Worm (Caenorhabditis elegans): ENCODE measurements around the gene F23B12.7.

F23B12.7 gene

DNA sequence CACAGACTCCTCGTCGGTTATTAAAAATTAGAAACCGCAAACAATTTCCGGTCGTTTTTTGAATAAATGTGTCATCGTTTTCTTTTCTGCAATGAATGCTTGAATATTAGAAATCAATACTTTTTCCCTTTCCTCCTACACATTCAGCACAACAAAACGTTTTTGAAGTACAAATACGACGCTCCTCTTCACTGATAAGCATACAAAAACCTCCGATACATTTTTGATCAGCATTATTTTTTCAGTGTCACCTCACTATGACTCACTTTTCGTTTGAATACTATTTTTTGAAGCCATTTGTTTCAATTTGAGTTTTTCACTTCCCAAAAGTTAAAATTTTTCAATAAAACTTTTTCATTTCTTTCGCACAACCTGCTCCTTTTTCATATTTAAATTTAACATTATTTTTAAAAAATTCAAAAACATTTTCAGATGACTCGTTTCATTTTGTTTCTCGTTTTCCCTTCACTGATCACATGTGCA lies 33.3 kb downstream of the F23B12.7 start, which contains the start of gene R02D5.3:
Gene R02D5.3, plus strand, starts transcription at position 433 of the 483 bp plus-strand sequence.
- no peak for TF ChIP-seq nhr-77 (tag; optimal IDR thresholded peaks at IDR 0.05)
- no peak for TF ChIP-seq daf-16 (GFP tag; optimal IDR thresholded peaks at IDR 0.05)
- peak; percentile 32 for TF ChIP-seq daf-16 (tag; optimal IDR thresholded peaks at IDR 0.05)
- TF ChIP-seq nhr-10 (tag; optimal IDR thresholded peaks at IDR 0.05), result no peak
- TF ChIP-seq dmd-6 (GFP tag; IDR thresholded peaks at IDR 0.05), result peak; percentile 32; the same call in 1 of the 2 replicates
- TF ChIP-seq pqm-1 (tag; optimal IDR thresholded peaks at IDR 0.05), result peak; percentile 38
- TF ChIP-seq nhr-48 (tag; optimal IDR thresholded peaks at IDR 0.05), result no peak
- TF ChIP-seq tra-1 (GFP tag; IDR thresholded peaks at IDR 0.05), result no peak
- TF ChIP-seq dve-1 (tag; optimal IDR thresholded peaks at IDR 0.05; ENCODE audit: insufficient read depth), result peak; percentile 52
- TF ChIP-seq skn-1 (tag; optimal IDR thresholded peaks at IDR 0.05), result no peak
- peak; percentile 90 for TF ChIP-seq nhr-28 (tag; optimal IDR thresholded peaks at IDR 0.05)

DNA sequence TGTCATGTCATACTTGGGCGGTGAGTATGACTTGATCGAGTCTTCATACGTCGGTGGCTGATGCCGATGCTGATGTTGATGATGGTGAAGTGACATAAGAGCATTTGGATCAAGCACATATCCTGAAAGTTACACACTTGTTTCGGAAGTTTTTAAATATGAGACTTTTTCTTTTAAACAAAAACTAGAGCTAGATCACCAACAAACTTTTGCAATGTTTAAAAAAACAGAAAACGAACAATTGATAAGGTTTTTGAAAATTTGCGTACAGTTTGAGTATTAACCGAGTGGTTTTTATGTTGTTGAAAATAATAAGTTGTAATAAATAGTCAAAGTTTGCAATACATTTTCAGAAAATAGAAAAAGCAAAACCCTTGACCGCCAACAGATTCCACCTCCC lies 35.1 kb downstream of the F23B12.7 start, which contains the start of gene R02D5.4:
Gene R02D5.4, minus strand, starts transcription at position 101 of the 400 bp plus-strand sequence.
- no peak for TF ChIP-seq ztf-7 (tag; optimal IDR thresholded peaks at IDR 0.05)
- TF ChIP-seq ama-1 (optimal IDR thresholded peaks at IDR 0.05), result no peak

DNA sequence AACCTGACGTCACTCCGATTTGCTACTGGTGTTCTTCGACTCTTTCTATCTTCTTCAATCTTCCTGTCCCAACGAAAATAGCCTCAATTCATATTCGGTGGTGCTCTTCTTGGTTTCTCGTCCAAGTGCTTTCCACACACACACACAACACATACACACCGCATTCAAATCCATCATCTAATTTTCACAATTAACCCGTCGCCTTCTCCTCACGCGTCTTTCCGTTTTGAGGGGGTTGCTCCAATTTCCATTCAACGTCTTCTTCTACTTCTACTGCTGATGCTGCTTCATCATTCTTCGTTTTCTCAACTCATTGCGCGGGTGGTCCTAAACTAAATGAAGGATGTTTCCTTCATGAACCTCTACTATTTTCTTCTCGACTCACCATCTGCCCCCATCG lies 41.6 kb downstream of the F23B12.7 start:
- no peak for TF ChIP-seq nhr-111 (GFP tag; optimal IDR thresholded peaks at IDR 0.05)
- no peak for TF ChIP-seq unc-62 (GFP tag; optimal IDR thresholded peaks at IDR 0.05 in 1 of 2)
- no peak for TF ChIP-seq unc-62 (tag; optimal IDR thresholded peaks at IDR 0.05)
- TF ChIP-seq ztf-7 (tag; optimal IDR thresholded peaks at IDR 0.05), result no peak
- no peak for TF ChIP-seq R02D3.7 (tag; optimal IDR thresholded peaks at IDR 0.05)
- no peak for TF ChIP-seq F10B5.3 (tag; optimal IDR thresholded peaks at IDR 0.05)
- TF ChIP-seq aha-1 (tag), result no peak
- no peak for TF ChIP-seq F26F4.8 (GFP tag; conservative IDR thresholded peaks at IDR 0.05)
- TF ChIP-seq ZK337.2 (GFP tag; IDR thresholded peaks at IDR 0.05), result no peak

DNA sequence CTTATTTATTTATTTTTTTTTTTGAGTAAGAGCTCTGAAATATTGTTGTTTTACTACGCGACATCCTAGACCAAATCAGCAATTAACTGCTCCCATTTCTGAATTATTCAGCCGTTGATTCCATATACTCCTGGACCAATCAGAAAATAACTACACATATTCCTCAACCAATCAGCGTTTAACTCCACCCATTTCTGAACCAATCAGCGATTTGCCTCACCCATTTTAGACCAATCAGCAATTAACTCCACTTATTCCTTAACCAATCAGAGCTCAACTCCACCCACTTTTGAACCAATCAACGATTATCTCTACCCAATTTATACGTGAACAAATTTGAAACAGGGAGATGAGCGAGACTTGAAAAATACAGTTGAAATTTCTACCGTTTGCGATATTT lies 44.2 kb downstream of the F23B12.7 start:
- TF ChIP-seq nhr-237 (tag; optimal IDR thresholded peaks at IDR 0.05) (no peak), unc-62 (GFP tag; optimal IDR thresholded peaks at IDR 0.05 in 1 of 2) (peak in 1 of 2 experiments; percentile 40), unc-62 (tag; optimal IDR thresholded peaks at IDR 0.05) (no peak), aha-1 (tag) (peak; percentile 11)

DNA sequence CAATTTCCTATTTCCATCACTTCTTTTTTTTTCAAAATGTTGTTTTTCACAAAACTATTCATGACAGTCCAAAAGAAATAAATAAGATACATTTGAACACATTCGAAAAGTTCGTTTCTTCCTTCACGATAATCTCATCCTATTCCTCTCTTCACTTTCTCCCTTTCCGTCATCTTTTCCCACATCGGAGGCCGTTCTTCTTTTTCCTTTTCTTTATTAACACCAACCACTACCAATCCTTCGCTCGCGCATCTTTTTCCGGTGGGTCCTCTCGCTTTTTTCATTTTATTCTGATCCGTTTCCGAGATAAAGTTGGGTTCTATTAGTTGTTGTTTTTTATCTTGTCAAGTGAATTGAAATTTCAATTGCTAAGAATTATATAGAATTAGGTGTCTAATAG lies 46.0 kb downstream of the F23B12.7 start:
- TF ChIP-seq php-3 (GFP tag; IDR thresholded peaks at IDR 0.05) (no peak), zfp-2 (tag; optimal IDR thresholded peaks at IDR 0.05) (no peak), ZK337.2 (GFP tag; IDR thresholded peaks at IDR 0.05) (no peak), ZK546.5 (tag; optimal IDR thresholded peaks at IDR 0.05) (no peak), ceh-62 (tag; optimal IDR thresholded peaks at IDR 0.05) (no peak), nhr-102 (tag; optimal IDR thresholded peaks at IDR 0.05) (no peak), Y75B8A.6 (GFP tag; IDR thresholded peaks at IDR 0.05) (no peak), lin-1 (GFP tag; IDR thresholded peaks at IDR 0.05) (no peak), lim-7 (GFP tag; IDR thresholded peaks at IDR 0.05) (no peak), egl-27 (tag; optimal IDR thresholded peaks at IDR 0.05) (no peak), spr-3 (GFP tag; optimal IDR thresholded peaks at IDR 0.05) (no peak), egl-43 (GFP tag; IDR thresholded peaks at IDR 0.05) (no peak), ces-1 (GFP tag; optimal IDR thresholded peaks at IDR 0.05) (no peak), mdt-29 (GFP tag; IDR thresholded peaks at IDR 0.05) (no peak), pqm-1 (tag; optimal IDR thresholded peaks at IDR 0.05) (no peak), D1046.2 (GFP tag; IDR thresholded peaks at IDR 0.05) (no peak), Y5F2A.4 (GFP tag; optimal IDR thresholded peaks at IDR 0.05) (no peak)

Data from whole organism, L4 larva.